Fruit fly (Drosophila melanogaster) whole organism, wandering third instar larva: Measurements from ENCODE around the gene Charon.

Experiments used
- Abd-B ChIP-seq: fragments of >200 bp; optimal IDR thresholded peaks from 2 replicates; lab custom pipeline; 2017; ENCODE audit warnings: missing biosample characterization, missing genetic modification characterization
- CG32264 ChIP-seq: fragments of 200-800 bp; sonication (Bioruptor generic); optimal IDR thresholded peaks from 2 replicates; lab custom pipeline; 2016; ENCODE audit warnings: missing biosample characterization, missing genetic modification characterization
- CG9705 ChIP-seq: fragments of 200-800 bp; sonication (Bioruptor generic); optimal IDR thresholded peaks from 2 replicates; lab custom pipeline; 2018; ENCODE audit warnings: missing biosample characterization, mild to moderate bottlenecking, missing genetic modification characterization
- Dfd ChIP-seq: fragments of >200 bp; optimal IDR thresholded peaks from 2 replicates; lab custom pipeline; 2017; ENCODE audit warnings: missing biosample characterization, missing genetic modification characterization
- Dif ChIP-seq: fragments of 200-275, 200-300 bp; sonication (Bioruptor generic); optimal IDR thresholded peaks from 2 replicates; lab custom pipeline; 2018; ENCODE audit warnings: missing biosample characterization, missing genetic modification characterization; ENCODE audit not compliant: partially characterized antibody
- GATAd ChIP-seq: sonication (Bioruptor generic); optimal IDR thresholded peaks from 2 replicates; lab custom pipeline; 2016; ENCODE audit warnings: missing biosample characterization, missing genetic modification characterization
- HLH106 ChIP-seq: fragments of 200-800 bp; optimal IDR thresholded peaks from 3 replicates; lab custom pipeline; 2019; ENCODE audit warnings: missing biosample characterization, mild to moderate bottlenecking, missing genetic modification characterization, moderate library complexity
- Hr78 ChIP-seq: fragments of >200 bp; optimal IDR thresholded peaks from 2 replicates; lab custom pipeline; 2017; ENCODE audit warnings: missing biosample characterization, missing genetic modification characterization
- Hr83 ChIP-seq: fragments of 200-300 bp; sonication (Bioruptor generic); optimal IDR thresholded peaks from 2 replicates; lab custom pipeline; 2016; ENCODE audit warnings: missing biosample characterization, mild to moderate bottlenecking, missing genetic modification characterization, moderate library complexity; ENCODE audit not compliant: poor library complexity, severe bottlenecking
- Jra ChIP-seq: sonication (Bioruptor generic); optimal IDR thresholded peaks from 2 replicates; lab custom pipeline; 2016; ENCODE audit warnings: missing biosample characterization, missing genetic modification characterization
- Myc ChIP-seq: fragments of >200 bp; optimal IDR thresholded peaks from 2 replicates; lab custom pipeline; 2017
- N ChIP-seq: fragments of >200 bp; optimal IDR thresholded peaks from 2 replicates; lab custom pipeline; 2018; ENCODE audit warnings: missing biosample characterization, missing external identifiers, missing genetic modification characterization
- Rel ChIP-seq, 2 experiments: fragments of 200-800 bp; sonication (Bioruptor generic) in 1 of 2; optimal IDR thresholded peaks; 2 replicates in 1 of 2; 3 replicates in 1 of 2; lab custom pipeline; 2016 to 2019; ENCODE audit warnings: mild to moderate bottlenecking in 2 of 2, missing biosample characterization in 2 of 2, missing genetic modification characterization in 2 of 2, moderate library complexity in 1 of 2
- Sp1 ChIP-seq: fragments of 200-800 bp; sonication (Bioruptor generic); optimal IDR thresholded peaks from 3 replicates; lab custom pipeline; 2019; ENCODE audit warnings: missing biosample characterization, mild to moderate bottlenecking, missing genetic modification characterization, moderate library complexity
- Vsx2 ChIP-seq: fragments of 200-300, 225-300 bp; sonication (Bioruptor generic); optimal IDR thresholded peaks from 2 replicates; lab custom pipeline; 2018; ENCODE audit warnings: missing biosample characterization, missing genetic modification characterization; ENCODE audit not compliant: partially characterized antibody
- br ChIP-seq: fragments of 200-800 bp; sonication (Bioruptor generic); optimal IDR thresholded peaks from 2 replicates; lab custom pipeline; 2016; ENCODE audit warnings: missing biosample characterization, missing genetic modification characterization
- dl ChIP-seq, 2 experiments: fragments of 175-275, 200-275 bp in 1 of 2; fragments of 200-275 bp in 1 of 2; sonication (Bioruptor generic); optimal IDR thresholded peaks; lab custom pipeline; 2018; ENCODE audit warnings: mild to moderate bottlenecking in 2 of 2, missing biosample characterization in 2 of 2, missing genetic modification characterization in 2 of 2, moderate library complexity in 2 of 2; ENCODE audit not compliant: partially characterized antibody in 2 of 2, insufficient read depth in 1 of 2
- dmrt93B ChIP-seq: fragments of 200-800 bp; sonication (Bioruptor generic); optimal IDR thresholded peaks from 2 replicates; lab custom pipeline; 2018; ENCODE audit warnings: missing biosample characterization, mild to moderate bottlenecking, missing genetic modification characterization
- dsf ChIP-seq: sonication (Bioruptor generic); optimal IDR thresholded peaks from 2 replicates; lab custom pipeline; 2016; ENCODE audit warnings: missing biosample characterization, missing genetic modification characterization, borderline replicate concordance
- ey ChIP-seq: fragments of 200-800 bp; sonication (Bioruptor generic); optimal IDR thresholded peaks from 2 replicates; lab custom pipeline; 2016; ENCODE audit warnings: missing biosample characterization, missing genetic modification characterization
- fru ChIP-seq: fragments of 200-800 bp; sonication (Bioruptor generic); optimal IDR thresholded peaks from 3 replicates; lab custom pipeline; 2016; ENCODE audit warnings: missing biosample characterization, mild to moderate bottlenecking, missing genetic modification characterization
- h ChIP-seq: fragments of 200-800 bp; sonication (Bioruptor generic); optimal IDR thresholded peaks from 3 replicates; lab custom pipeline; 2016; ENCODE audit warnings: missing biosample characterization, mild to moderate bottlenecking, missing genetic modification characterization
- jim ChIP-seq: fragments of 175-275, 200-325 bp; sonication (Bioruptor generic); optimal IDR thresholded peaks from 2 replicates; lab custom pipeline; 2016; ENCODE audit warnings: missing biosample characterization, mild to moderate bottlenecking, missing genetic modification characterization
- lola ChIP-seq: fragments of >200 bp; optimal IDR thresholded peaks from 2 replicates; lab custom pipeline; 2017; ENCODE audit warnings: missing biosample characterization, missing genetic modification characterization
- pan ChIP-seq: fragments of >200 bp; optimal IDR thresholded peaks from 2 replicates; lab custom pipeline; 2017
- psq ChIP-seq: fragments of 200-800 bp; sonication (Bioruptor generic); optimal IDR thresholded peaks from 3 replicates; lab custom pipeline; 2017; ENCODE audit warnings: missing biosample characterization, mild to moderate bottlenecking, missing genetic modification characterization, moderate library complexity
- sage ChIP-seq: fragments of 200-800 bp; sonication (Bioruptor generic); optimal IDR thresholded peaks from 2 replicates; lab custom pipeline; 2016; ENCODE audit warnings: missing biosample characterization, mild to moderate bottlenecking, missing genetic modification characterization
- sv ChIP-seq: fragments of 200-800 bp; sonication (Bioruptor generic); optimal IDR thresholded peaks from 3 replicates; lab custom pipeline; 2016; ENCODE audit warnings: missing biosample characterization, missing genetic modification characterization
- usp ChIP-seq: fragments of >200 bp; optimal IDR thresholded peaks from 2 replicates; lab custom pipeline; 2017; ENCODE audit warnings: missing biosample characterization, missing genetic modification characterization
- woc ChIP-seq: sonication (Bioruptor generic); optimal IDR thresholded peaks from 2 replicates; lab custom pipeline; 2016; ENCODE audit warnings: missing biosample characterization, mild to moderate bottlenecking, missing genetic modification characterization

Gene Charon

DNA sequence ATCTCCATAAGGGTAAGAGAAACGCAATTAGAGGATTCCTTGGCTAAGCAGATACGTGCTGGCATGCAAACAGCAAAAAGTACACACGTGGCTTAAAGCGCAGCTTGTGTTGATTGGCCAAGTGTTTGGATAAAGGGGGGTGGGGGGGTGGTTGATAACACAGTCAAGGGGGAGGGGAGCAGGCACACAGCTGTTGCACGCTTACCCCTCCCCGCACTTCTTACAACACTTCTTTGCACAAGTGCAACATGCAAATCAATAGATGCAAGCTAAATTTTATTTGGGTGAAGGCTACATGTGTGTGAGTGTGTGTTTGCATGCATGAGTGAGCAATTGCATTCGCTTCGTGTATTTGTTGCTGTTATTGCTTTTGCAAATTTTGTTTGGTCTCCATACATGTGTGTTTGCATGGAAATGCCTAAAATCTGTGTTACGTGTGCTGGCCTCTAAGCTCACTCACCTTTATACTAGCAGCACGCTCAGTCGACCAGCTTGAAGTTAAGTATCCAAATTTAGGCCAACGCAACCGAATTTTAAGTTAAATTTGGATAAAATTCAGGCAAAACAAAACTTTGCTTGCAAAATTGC lies 44.2 kb downstream of the Charon start:
- TF ChIP-seq CG32264 (GFP tag; lab: Kevin White, UChicago) = no peak
- no peak for TF ChIP-seq usp (GFP tag; lab: Kevin White, UChicago)
- TF ChIP-seq jim (GFP tag; lab: Kevin White, UChicago) = no peak
- no peak for TF ChIP-seq dsf (GFP tag; lab: Kevin White, UChicago)
- no peak for TF ChIP-seq pan (lab: Kevin White, UChicago)
- no peak for TF ChIP-seq psq (GFP tag; lab: Kevin White, UChicago)
- no peak for TF ChIP-seq dmrt93B (GFP tag; lab: Kevin White, UChicago)
- no peak for TF ChIP-seq Hr78 (GFP tag; lab: Kevin White, UChicago)

DNA sequence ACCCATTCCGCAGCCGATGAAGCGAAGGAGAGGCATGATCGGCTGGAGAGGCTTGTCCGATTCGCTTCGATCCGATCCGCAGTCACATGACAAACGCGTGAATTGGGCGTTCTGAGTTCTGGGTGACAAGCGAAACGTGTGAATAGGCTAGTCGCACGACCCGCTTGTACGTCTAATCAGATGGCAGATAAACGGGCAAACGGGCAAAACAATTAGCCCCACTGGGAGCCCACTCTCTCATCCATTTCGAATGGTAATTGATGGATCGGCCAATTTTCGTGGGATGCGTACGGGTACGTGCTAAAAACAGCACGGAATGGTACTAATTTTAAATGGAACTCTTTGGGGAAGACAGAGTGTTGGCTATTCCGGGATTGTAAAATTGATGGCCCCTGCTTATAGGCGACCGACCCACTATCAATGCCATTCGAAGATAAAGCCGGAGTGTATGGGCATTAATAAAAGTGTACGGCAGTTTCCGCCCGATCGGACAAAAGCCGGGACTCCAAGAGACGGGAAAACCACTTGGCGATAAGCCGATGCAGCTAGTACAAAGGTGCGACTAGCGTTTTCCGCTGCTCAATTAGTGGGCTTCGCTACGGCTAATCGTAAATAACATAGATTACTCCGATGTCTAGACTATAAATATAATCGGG lies 45.0 kb downstream of the Charon start:
- TF ChIP-seq br (GFP tag; lab: Kevin White, UChicago) (no peak), Rel (GFP tag; optimal IDR thresholded peaks at IDR 0.05; lab: Kevin White, UChicago) (no peak), Rel (tag; optimal IDR thresholded peaks at IDR 0.05; lab: Kevin White, UChicago) (peak; percentile 3), usp (GFP tag; lab: Kevin White, UChicago) (no peak), sv (GFP tag; lab: Kevin White, UChicago) (no peak), pan (lab: Kevin White, UChicago) (no peak), ey (no peak), GATAd (GFP tag; lab: Kevin White, UChicago) (no peak), Hr83 (GFP tag; lab: Kevin White, UChicago) (no peak), CG32264 (GFP tag; lab: Kevin White, UChicago) (no peak), dl (GFP tag; optimal IDR thresholded peaks at IDR 0.05; lab: Kevin White, UChicago; ENCODE audit: insufficient read depth in 1 of 2, partially characterized antibody in 2 of 2) (no peak), lola (GFP tag; lab: Kevin White, UChicago) (no peak), jim (GFP tag; lab: Kevin White, UChicago) (no peak), CG9705 (GFP tag; lab: Kevin White, UChicago) (no peak), h (GFP tag; lab: Kevin White, UChicago) (peak; percentile 74), N (GFP tag; lab: Kevin White, UChicago) (no peak), fru (no peak), Dif (no peak), dsf (GFP tag; lab: Kevin White, UChicago) (no peak), Jra (GFP tag; lab: Kevin White, UChicago) (no peak), Dfd (GFP tag; lab: Kevin White, UChicago) (no peak), dmrt93B (GFP tag; lab: Kevin White, UChicago) (no peak), Vsx2 (GFP tag; lab: Kevin White, UChicago) (peak; percentile 18), psq (GFP tag; lab: Kevin White, UChicago) (no peak), HLH106 (tag; lab: Kevin White, UChicago) (no peak), Sp1 (no peak), sage (no peak)

DNA sequence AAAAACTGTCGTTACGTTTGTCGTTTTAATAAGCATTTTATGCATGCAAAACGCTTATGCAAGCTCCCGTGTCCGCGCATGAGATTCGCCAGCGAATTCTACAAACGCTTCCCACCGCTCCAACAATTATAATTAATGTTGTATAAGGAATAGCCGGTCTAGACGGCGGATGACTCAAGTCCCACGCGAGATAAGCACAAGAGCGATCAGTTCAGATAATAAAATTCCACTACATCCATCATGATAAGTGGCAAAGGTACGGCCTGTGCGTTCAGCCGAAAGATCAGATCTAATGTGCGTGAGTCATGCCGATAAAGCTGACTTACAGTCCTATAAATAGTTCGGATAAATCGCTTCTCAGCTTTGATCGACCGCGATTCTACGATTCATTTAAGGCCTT lies 46.1 kb downstream of the Charon start:
- TF ChIP-seq Abd-B (GFP tag; lab: Kevin White, UChicago) = no peak
- TF ChIP-seq Vsx2 (GFP tag; lab: Kevin White, UChicago) = no peak

DNA sequence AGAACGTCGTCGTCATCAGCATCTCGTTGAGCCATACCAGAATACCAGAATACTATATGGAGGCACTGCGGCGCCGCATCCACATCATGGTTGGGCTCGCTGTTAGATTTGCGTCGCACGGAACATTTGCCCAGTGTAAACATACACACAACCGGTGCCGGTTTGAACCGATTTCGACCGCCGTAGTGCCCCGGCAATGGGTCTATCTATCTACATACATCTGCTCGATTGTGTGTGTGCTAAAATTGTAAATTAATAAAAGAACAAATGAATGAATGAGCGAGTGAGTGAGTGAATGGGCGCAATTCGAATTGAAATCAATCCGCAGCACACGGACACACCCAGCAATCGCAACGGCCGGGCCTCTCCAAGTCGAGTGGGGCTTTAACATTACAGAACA lies 47.2 kb downstream of the Charon start:
- TF ChIP-seq Rel (GFP tag; optimal IDR thresholded peaks at IDR 0.05; lab: Kevin White, UChicago) (no peak), Rel (tag; optimal IDR thresholded peaks at IDR 0.05; lab: Kevin White, UChicago) (peak; percentile 24), Vsx2 (GFP tag; lab: Kevin White, UChicago) (no peak)

DNA sequence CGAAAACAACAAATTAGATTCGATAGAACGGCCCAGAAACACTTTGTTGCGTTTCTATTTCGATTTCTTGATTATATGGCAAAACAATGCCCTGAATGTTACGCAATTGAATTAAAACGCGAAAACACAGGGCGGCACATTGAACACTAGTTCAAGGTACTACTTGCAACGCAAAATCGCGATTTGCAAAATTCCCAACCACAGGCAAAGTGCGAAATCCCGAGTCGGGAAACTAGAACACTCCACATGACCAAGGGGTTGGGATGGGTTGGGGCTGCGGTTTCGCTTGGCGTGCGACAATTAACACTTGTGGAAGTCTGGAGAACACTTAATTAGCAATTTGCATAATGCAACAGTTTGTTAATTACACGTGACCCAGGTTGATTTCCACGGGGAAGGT lies 48.3 kb downstream of the Charon start:
- TF ChIP-seq dmrt93B (GFP tag; lab: Kevin White, UChicago) = no peak
- TF ChIP-seq Myc = no peak
- TF ChIP-seq jim (GFP tag; lab: Kevin White, UChicago) = no peak
- TF ChIP-seq woc (GFP tag; lab: Kevin White, UChicago) = no peak
